Worm (Caenorhabditis elegans) whole organism, L1 larva: ENCODE measurements around the gene srj-20.

ENCODE experiments used
- aly-2 ChIP-seq: fragments of 150-350 bp; optimal IDR thresholded peaks from 2 replicates; lab custom pipeline; 2014; ENCODE audit warnings: missing biosample characterization, missing genetic modification characterization
- ceh-63 ChIP-seq: fragments of 200-800 bp; sonication (Bioruptor generic); optimal IDR thresholded peaks from 2 replicates; lab custom pipeline; 2018; ENCODE audit warnings: mild to moderate bottlenecking, missing genetic modification characterization, missing compliant biosample characterization
- ceh-8 ChIP-seq: fragments of 200-800 bp; sonication (Bioruptor generic); optimal IDR thresholded peaks from 2 replicates; lab custom pipeline; 2018; ENCODE audit warnings: mild to moderate bottlenecking, missing genetic modification characterization, moderate library complexity, missing compliant biosample characterization
- ceh-82 ChIP-seq, 3 experiments: fragments of 150-350 bp in 1 of 3; sonication (generic microtip) in 2 of 3; optimal IDR thresholded peaks; 2 replicates each; lab custom pipeline; 2014 to 2017; ENCODE audit warnings: missing biosample characterization in 3 of 3, missing genetic modification characterization in 3 of 3
- ces-1 ChIP-seq: fragments of 150-350 bp; optimal IDR thresholded peaks from 2 replicates; lab custom pipeline; 2014; ENCODE audit warnings: missing biosample characterization, missing genetic modification reagents, missing genetic modification characterization
- dsc-1 ChIP-seq: sonication (generic microtip); optimal IDR thresholded peaks from 2 replicates; lab custom pipeline; 2016; ENCODE audit warnings: mild to moderate bottlenecking, missing genetic modification characterization, missing compliant biosample characterization
- egl-27 ChIP-seq, 2 experiments: fragments of 150-350 bp in 1 of 2; sonication (generic microtip); optimal IDR thresholded peaks; 3 replicates each; lab custom pipeline; 2017 to 2018; ENCODE audit warnings: missing biosample characterization in 2 of 2, missing genetic modification characterization in 2 of 2, missing genetic modification reagents in 2 of 2
- elt-2 ChIP-seq: sonication (generic microtip); optimal IDR thresholded peaks from 2 replicates; lab custom pipeline; 2016; ENCODE audit warnings: missing genetic modification characterization, mild to moderate bottlenecking, inconsistent platforms, missing compliant biosample characterization, missing genetic modification reagents
- fkh-10 ChIP-seq: sonication (generic microtip); optimal IDR thresholded peaks from 2 replicates; lab custom pipeline; 2017; ENCODE audit warnings: missing biosample characterization, missing genetic modification reagents, missing genetic modification characterization
- fkh-4 ChIP-seq: sonication (generic microtip); optimal IDR thresholded peaks from 2 replicates; lab custom pipeline; 2016; ENCODE audit warnings: missing compliant biosample characterization, missing genetic modification characterization, borderline replicate concordance
- fos-1 ChIP-seq: fragments of 150-350 bp; optimal IDR thresholded peaks from 2 replicates; lab custom pipeline; 2014; ENCODE audit warnings: missing biosample characterization, missing genetic modification characterization
- irx-1 ChIP-seq: sonication (generic microtip); optimal IDR thresholded peaks from 2 replicates; lab custom pipeline; 2016; ENCODE audit warnings: missing genetic modification characterization, missing compliant biosample characterization
- isw-1 ChIP-seq: fragments of 200-800 bp; sonication (Bioruptor generic); IDR thresholded peaks from 2 replicates; pipeline ENCODE4 v1.3.6; 2022; ENCODE audit warnings: missing genetic modification characterization, missing compliant biosample characterization
- lin-13 ChIP-seq: fragments of 150-350 bp; optimal IDR thresholded peaks from 2 replicates; lab custom pipeline; 2014; ENCODE audit warnings: missing biosample characterization, missing genetic modification reagents, missing genetic modification characterization
- lin-14 ChIP-seq: fragments of 200-800 bp; sonication (Bioruptor generic); optimal IDR thresholded peaks from 2 replicates; lab custom pipeline; 2018; ENCODE audit warnings: mild to moderate bottlenecking, missing genetic modification characterization, moderate library complexity, missing compliant biosample characterization
- lin-39 ChIP-seq: fragments of 150-350 bp; optimal IDR thresholded peaks from 2 replicates; lab custom pipeline; 2014; ENCODE audit warnings: missing biosample characterization, missing genetic modification reagents, missing genetic modification characterization
- lsy-2 ChIP-seq, 2 experiments: fragments of 150-350 bp; optimal IDR thresholded peaks; 2 replicates each; lab custom pipeline; 2014; ENCODE audit warnings: missing biosample characterization in 2 of 2, missing genetic modification characterization in 2 of 2
- mdl-1 ChIP-seq, 2 experiments: fragments of 150-350 bp; optimal IDR thresholded peaks; 2 replicates each; lab custom pipeline; 2014 to 2017; ENCODE audit warnings: missing biosample characterization in 2 of 2, missing genetic modification characterization in 2 of 2, inconsistent platforms in 1 of 2
- mef-2 ChIP-seq: fragments of 150-350 bp; optimal IDR thresholded peaks from 2 replicates; lab custom pipeline; 2014; ENCODE audit warnings: missing biosample characterization, missing genetic modification characterization
- nhr-12 ChIP-seq: sonication (generic microtip); optimal IDR thresholded peaks from 2 replicates; lab custom pipeline; 2017; ENCODE audit warnings: missing biosample characterization, missing genetic modification characterization
- nhr-237 ChIP-seq: fragments of 150-350 bp; optimal IDR thresholded peaks from 2 replicates; lab custom pipeline; 2014; ENCODE audit warnings: missing biosample characterization, missing genetic modification characterization
- nhr-28 ChIP-seq: fragments of 150-350 bp; optimal IDR thresholded peaks from 2 replicates; lab custom pipeline; 2014; ENCODE audit warnings: missing biosample characterization, missing genetic modification characterization
- nhr-71 ChIP-seq: sonication (generic microtip); optimal IDR thresholded peaks from 2 replicates; lab custom pipeline; 2016; ENCODE audit warnings: mild to moderate bottlenecking, missing genetic modification characterization, moderate library complexity, missing compliant biosample characterization
- nhr-85 ChIP-seq: sonication (generic microtip); peaks from one replicate; lab custom pipeline; 2016; ENCODE audit warnings: missing genetic modification characterization, inconsistent platforms, missing compliant biosample characterization
- pag-3 ChIP-seq: sonication (generic microtip); optimal IDR thresholded peaks from 2 replicates; lab custom pipeline; 2017; ENCODE audit warnings: missing genetic modification characterization, mild to moderate bottlenecking, missing compliant biosample characterization, antibody characterized with exemption, borderline replicate concordance; ENCODE audit not compliant: insufficient read depth
- pax-3 ChIP-seq: fragments of 200-800 bp; sonication (Bioruptor generic); optimal IDR thresholded peaks from 2 replicates; lab custom pipeline; 2018; ENCODE audit warnings: mild to moderate bottlenecking, missing genetic modification characterization, moderate library complexity, missing compliant biosample characterization
- skn-1 ChIP-seq: fragments of 150-350 bp; optimal IDR thresholded peaks from 2 replicates; lab custom pipeline; 2014; ENCODE audit warnings: missing biosample characterization, missing genetic modification characterization
- snpc-4 ChIP-seq: fragments of 150-350 bp; optimal IDR thresholded peaks from 2 replicates; lab custom pipeline; 2014; ENCODE audit warnings: missing biosample characterization, missing genetic modification characterization
- sup-37 ChIP-seq: fragments of 200-800 bp; sonication (Bioruptor generic); optimal IDR thresholded peaks from 2 replicates; lab custom pipeline; 2018; ENCODE audit warnings: mild to moderate bottlenecking, missing genetic modification characterization, missing compliant biosample characterization
- swsn-7 ChIP-seq: sonication (generic microtip); optimal IDR thresholded peaks from 2 replicates; lab custom pipeline; 2016; ENCODE audit warnings: missing genetic modification characterization, missing compliant biosample characterization
- unc-130 ChIP-seq: fragments of 150-350 bp; optimal IDR thresholded peaks from 2 replicates; lab custom pipeline; 2017; ENCODE audit warnings: missing biosample characterization, missing genetic modification characterization, inconsistent platforms
- unc-86 ChIP-seq: sonication (generic microtip); optimal IDR thresholded peaks from 2 replicates; lab custom pipeline; 2016; ENCODE audit warnings: missing genetic modification characterization, missing compliant biosample characterization
- vab-15 ChIP-seq: sonication (generic microtip); optimal IDR thresholded peaks from 2 replicates; lab custom pipeline; 2017; ENCODE audit warnings: missing genotype, mild to moderate bottlenecking, missing genetic modification characterization, missing compliant biosample characterization
- zip-4 ChIP-seq: fragments of 200-800 bp; sonication (Bioruptor generic); optimal IDR thresholded peaks from 2 replicates; lab custom pipeline; 2018; ENCODE audit warnings: mild to moderate bottlenecking, missing genetic modification characterization, moderate library complexity, missing compliant biosample characterization

Gene srj-20

DNA sequence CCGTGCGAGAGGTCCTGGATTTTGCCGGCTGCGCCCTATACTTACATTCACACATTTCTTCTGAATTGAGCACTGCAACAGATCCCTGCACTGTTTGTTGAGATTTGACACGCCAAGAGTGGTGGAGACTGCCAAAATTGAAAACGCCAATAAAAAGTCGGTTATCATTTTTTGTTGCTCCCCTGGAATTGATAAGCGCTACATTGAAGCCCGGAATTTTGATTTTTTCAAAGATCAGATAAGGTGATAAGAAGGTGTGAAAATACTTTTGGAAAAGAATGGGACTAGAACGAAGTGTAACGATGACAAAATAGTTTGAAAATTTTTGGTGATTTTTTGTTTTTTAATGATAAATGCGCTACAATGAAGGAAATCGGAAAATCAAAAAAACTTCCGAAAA lies 12.7 kb upstream of the srj-20 start, which contains the start of gene C29G2.6:
Gene C29G2.6 (minus strand): TSS at position 182 of the 400 bp plus-strand sequence.
- TF ChIP-seq pag-3 (tag; lab: Kevin White, UChicago) (no peak), elt-2 (peak; percentile 54), lin-13 (GFP tag; lab: Kevin White, UChicago) (no peak), pax-3 (tag; lab: Kevin White, UChicago) (no peak), fos-1 (no peak), skn-1 (tag; lab: Kevin White, UChicago) (no peak)

DNA sequence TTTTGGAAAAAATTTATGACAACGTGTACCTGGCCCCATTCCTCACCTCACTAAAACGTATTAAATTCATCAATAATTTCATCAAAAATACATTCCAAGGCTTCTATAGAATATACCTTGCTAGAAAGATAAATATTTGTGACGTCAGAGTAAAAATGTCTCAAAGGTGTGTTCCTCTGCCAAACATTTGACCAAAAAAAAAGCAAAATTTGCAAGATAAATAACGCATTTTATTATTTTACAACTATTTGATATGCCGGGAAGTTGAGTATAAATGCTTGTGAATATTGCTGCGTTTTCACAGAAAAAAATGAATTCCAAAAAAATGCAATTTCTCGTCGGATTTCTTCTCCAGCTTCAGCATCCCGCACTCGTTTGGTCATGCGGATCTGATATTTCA lies 7.6 kb upstream of the srj-20 start, which contains the start of gene C29G2.3:
Gene C29G2.3 (plus strand): TSS at position 301 of the 400 bp plus-strand sequence.
- TF ChIP-seq zip-4 (GFP tag; lab: Kevin White, UChicago) (no peak), nhr-12 (tag; lab: Kevin White, UChicago) (no peak), nhr-237 (tag; lab: Kevin White, UChicago) (no peak), pax-3 (tag; lab: Kevin White, UChicago) (no peak), nhr-71 (tag; lab: Kevin White, UChicago) (no peak), snpc-4 (tag; lab: Kevin White, UChicago) (no peak), lin-14 (GFP tag; lab: Kevin White, UChicago) (no peak), ceh-63 (no peak), vab-15 (tag; lab: Kevin White, UChicago) (no peak), mef-2 (tag; lab: Kevin White, UChicago) (no peak), aly-2 (tag; lab: Kevin White, UChicago) (no peak), ceh-8 (GFP tag; lab: Kevin White, UChicago) (no peak), lsy-2 (tag; optimal IDR thresholded peaks at IDR 0.05; lab: Kevin White, UChicago) (no peak)

DNA sequence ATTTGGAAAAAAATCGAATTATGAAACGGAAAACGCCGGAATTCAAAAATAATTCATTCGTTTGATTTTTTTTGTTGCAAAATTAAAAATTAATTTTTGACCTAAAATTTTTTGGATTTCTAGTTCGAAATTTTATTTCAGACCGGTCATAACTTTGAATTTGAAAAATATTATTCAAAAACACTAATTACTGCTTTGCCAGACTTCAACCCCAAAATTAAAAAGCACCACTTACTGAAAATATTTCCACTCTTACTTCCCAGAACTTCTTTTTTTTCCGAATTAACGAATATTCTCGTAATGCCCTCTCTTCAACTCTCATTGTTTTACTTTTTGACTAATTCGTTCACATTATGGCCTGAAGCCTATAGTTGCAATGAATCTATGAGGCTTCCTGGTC lies 4.6 kb upstream of the srj-20 start, which contains the start of gene srt-4:
Gene srt-4 (plus strand): TSS at position 301 of the 400 bp plus-strand sequence.
- TF ChIP-seq ces-1 (GFP tag; lab: Kevin White, UChicago) (no peak), aly-2 (tag; lab: Kevin White, UChicago) (no peak), lin-39 (no peak), swsn-7 (no peak), unc-130 (tag; lab: Kevin White, UChicago) (no peak), unc-86 (tag; lab: Kevin White, UChicago) (no peak), dsc-1 (tag; lab: Kevin White, UChicago) (no peak)
- TF ChIP-seq, all 84 proteins: peak for 0

DNA sequence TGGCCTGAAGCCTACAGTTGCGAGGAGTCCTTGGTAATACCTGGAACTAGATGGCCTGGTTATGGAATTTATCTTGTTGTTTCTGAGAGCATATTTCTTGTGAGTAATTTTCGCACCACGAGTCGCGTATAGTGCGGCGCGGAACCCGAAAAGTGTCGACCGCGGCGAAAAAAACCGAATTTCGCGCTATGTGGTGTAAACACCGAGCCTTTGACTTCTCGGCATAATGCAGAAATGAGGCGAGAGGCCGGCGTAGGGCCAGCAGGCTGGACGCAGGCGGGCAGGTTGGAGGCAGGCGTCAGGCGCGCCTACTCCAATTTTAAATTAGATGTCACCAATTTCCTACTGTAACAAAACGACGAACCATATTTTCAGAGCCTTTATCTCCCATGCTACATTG lies 2.7 kb upstream of the srj-20 start:
- TF ChIP-seq isw-1, result no peak
- no peak for TF ChIP-seq fkh-4 (tag; lab: Kevin White, UChicago)
- no peak for TF ChIP-seq lsy-2 (tag; optimal IDR thresholded peaks at IDR 0.05; lab: Kevin White, UChicago)
- no peak for TF ChIP-seq nhr-28
- TF ChIP-seq irx-1 (tag; lab: Kevin White, UChicago), result no peak
- TF ChIP-seq egl-27 (tag; optimal IDR thresholded peaks at IDR 0.05; lab: Kevin White, UChicago), result no peak
- TF ChIP-seq pax-3 (tag; lab: Kevin White, UChicago), result no peak
- no peak for TF ChIP-seq ceh-82 (tag; optimal IDR thresholded peaks at IDR 0.05; lab: Kevin White, UChicago)
- no peak for TF ChIP-seq mef-2 (tag; lab: Kevin White, UChicago)
- TF ChIP-seq skn-1 (tag; lab: Kevin White, UChicago), result no peak
- TF ChIP-seq mdl-1 (tag; optimal IDR thresholded peaks at IDR 0.05; lab: Kevin White, UChicago), result no peak
- no peak for TF ChIP-seq sup-37 (GFP tag; lab: Kevin White, UChicago)
- no peak for TF ChIP-seq nhr-85

DNA sequence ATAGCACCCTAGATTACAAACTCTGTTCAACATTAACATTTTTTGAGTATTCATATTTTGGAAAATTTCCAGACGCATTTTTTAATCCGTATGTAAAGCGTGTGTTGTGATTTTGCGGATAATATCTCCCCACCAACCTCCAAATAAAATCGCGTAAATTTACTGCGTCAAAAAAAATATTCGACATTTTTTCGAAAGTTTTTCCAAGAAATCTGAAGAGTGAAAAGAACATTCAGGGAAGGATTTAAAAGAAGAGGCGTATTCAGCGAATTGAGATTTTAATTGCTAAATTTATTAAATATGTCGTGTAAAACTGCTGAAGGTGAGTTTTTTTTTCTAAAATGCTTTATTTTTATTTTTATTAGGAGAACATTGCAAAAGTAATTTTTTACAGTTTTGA lies 873 bp upstream of the srj-20 start, which contains the start of gene nhr-290:
Gene nhr-290 (plus strand): TSS at position 301 of the 400 bp plus-strand sequence.
- TF ChIP-seq lin-14 (GFP tag; lab: Kevin White, UChicago), result no peak
- TF ChIP-seq ceh-8 (GFP tag; lab: Kevin White, UChicago), result no peak
- no peak for TF ChIP-seq fkh-10
- no peak for TF ChIP-seq aly-2 (tag; lab: Kevin White, UChicago)
